Fruit fly (Drosophila melanogaster): Measurements from ENCODE around the gene mthl10.

DNA sequence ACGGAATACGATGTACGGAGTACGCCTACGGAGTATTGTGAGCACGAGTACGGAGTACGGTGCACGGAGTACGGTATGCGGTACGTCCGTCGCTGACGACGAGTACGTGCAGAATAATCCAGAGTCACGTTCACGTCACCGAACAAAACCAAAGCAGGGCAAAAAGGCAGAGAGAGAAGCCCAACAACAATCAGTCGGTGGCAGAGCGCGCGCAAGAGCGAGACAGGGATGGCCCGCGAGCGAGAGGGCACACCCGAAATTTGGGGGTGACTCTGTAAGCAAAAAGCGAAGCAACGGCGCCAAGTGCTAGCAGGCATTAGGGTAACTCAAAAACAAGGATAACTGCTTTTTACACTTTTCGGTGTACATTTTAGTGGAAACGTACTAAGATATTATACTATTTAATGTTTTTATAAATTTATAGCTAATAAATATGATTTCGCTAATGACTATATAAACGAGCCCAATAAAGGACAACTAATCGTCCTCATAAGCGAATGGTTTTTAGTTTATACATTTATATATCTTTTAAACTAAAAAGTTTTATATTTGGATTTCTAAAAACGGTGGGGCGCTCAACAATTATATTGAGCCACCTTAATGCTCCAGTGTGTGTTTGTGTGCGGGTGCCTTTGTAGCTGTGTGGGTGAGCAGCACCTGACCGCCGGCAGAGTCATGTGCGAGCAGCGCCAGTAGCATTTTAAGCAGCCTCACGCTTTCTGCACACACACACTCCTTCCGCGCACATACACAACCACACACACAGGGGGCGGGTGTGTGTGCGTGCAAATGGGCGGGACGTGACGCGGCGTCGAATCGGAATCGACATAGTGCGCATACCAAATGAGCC is 34.7 kb upstream of the mthl10 start:
- TF ChIP-seq lola (GFP tag; optimal IDR thresholded peaks at IDR 0.05) (no peak), pan (optimal IDR thresholded peaks at IDR 0.05) (no peak), dmrt93B (GFP tag; optimal IDR thresholded peaks at IDR 0.05) (peak; percentile 63), Dif (GFP tag; optimal IDR thresholded peaks at IDR 0.05; ENCODE audit: partially characterized antibody) (no peak), Dfd (GFP tag; optimal IDR thresholded peaks at IDR 0.05) (no peak), GATAd (GFP tag; optimal IDR thresholded peaks at IDR 0.05) (no peak), fru (GFP tag; optimal IDR thresholded peaks at IDR 0.05) (peak; percentile 73), Sp1 (GFP tag; optimal IDR thresholded peaks at IDR 0.05) (peak; percentile 84), woc (GFP tag; optimal IDR thresholded peaks at IDR 0.05) (no peak), psq (GFP tag; optimal IDR thresholded peaks at IDR 0.05) (peak; percentile 69), Hr78 (GFP tag; optimal IDR thresholded peaks at IDR 0.05) (no peak), Vsx2 (GFP tag; optimal IDR thresholded peaks at IDR 0.05; ENCODE audit: partially characterized antibody) (no peak), sv (GFP tag; optimal IDR thresholded peaks at IDR 0.05) (peak; percentile 70)

Measured in whole organism, wandering third instar larva.